Worm (Caenorhabditis elegans) whole organism, young adult: ENCODE results near the gene lron-5.

Source experiments
- B0035.1 ChIP-seq: sonication (generic microtip); optimal IDR thresholded peaks from 2 replicates; lab custom pipeline; 2016; ENCODE audit warnings: missing genetic modification characterization, mild to moderate bottlenecking, missing compliant biosample characterization, missing genotype, missing genetic modification reagents
- B0261.1 ChIP-seq: sonication (generic microtip); optimal IDR thresholded peaks from 2 replicates; lab custom pipeline; 2016; ENCODE audit warnings: mild to moderate bottlenecking, missing genetic modification characterization, moderate library complexity, missing compliant biosample characterization
- B0336.3 ChIP-seq: fragments of 200-800 bp; sonication (Bioruptor generic); IDR thresholded peaks from 2 replicates; pipeline ENCODE4 v1.3.6; 2022; ENCODE audit warnings: missing genetic modification characterization, missing compliant biosample characterization
- D2030.7 ChIP-seq: fragments of 200-800 bp; sonication (Bioruptor generic); IDR thresholded peaks from 2 replicates; pipeline ENCODE4 v1.3.6; 2022; ENCODE audit warnings: missing genetic modification reagents, missing genetic modification characterization, missing compliant biosample characterization
- F10E7.11 ChIP-seq: sonication (generic microtip); optimal IDR thresholded peaks from 2 replicates; lab custom pipeline; 2017; ENCODE audit warnings: mild to moderate bottlenecking, missing genetic modification characterization, moderate library complexity, missing compliant biosample characterization
- F23B12.7 ChIP-seq: sonication (generic microtip); optimal IDR thresholded peaks from 2 replicates; lab custom pipeline; 2017; ENCODE audit warnings: missing genetic modification characterization, mild to moderate bottlenecking, missing compliant biosample characterization, antibody characterized with exemption, moderate library complexity; ENCODE audit not compliant: insufficient read depth
- F33H1.4 ChIP-seq: fragments of 200-800 bp; sonication (Bioruptor generic); IDR thresholded peaks from 2 replicates; pipeline ENCODE4 v1.3.6; 2022; ENCODE audit warnings: missing genetic modification reagents, missing genetic modification characterization, missing compliant biosample characterization
- F37B4.10 ChIP-seq: fragments of 200-800 bp; sonication (Bioruptor generic); IDR thresholded peaks from 2 replicates; pipeline ENCODE4 v1.3.6; 2022; ENCODE audit warnings: missing genetic modification characterization, missing compliant biosample characterization
- F57A8.1 ChIP-seq: fragments of 200-800 bp; sonication (Bioruptor generic); optimal IDR thresholded peaks from 2 replicates; lab custom pipeline; 2018; ENCODE audit warnings: mild to moderate bottlenecking, missing genetic modification characterization, moderate library complexity, missing compliant biosample characterization
- F57C9.4 ChIP-seq: sonication (generic microtip); optimal IDR thresholded peaks from 2 replicates; lab custom pipeline; 2017; ENCODE audit warnings: mild to moderate bottlenecking, missing genetic modification characterization, missing compliant biosample characterization
- Y79H2A.3 ChIP-seq: fragments of 200-800 bp; sonication (Bioruptor generic); conservative IDR thresholded peaks from 2 replicates; pipeline ENCODE4 v1.3.6; 2022; ENCODE audit warnings: missing genetic modification reagents, missing genetic modification characterization, missing compliant biosample characterization
- ZK185.1 ChIP-seq: sonication (generic microtip); optimal IDR thresholded peaks from 2 replicates; lab custom pipeline; 2016; ENCODE audit warnings: mild to moderate bottlenecking, missing genetic modification characterization, missing compliant biosample characterization; ENCODE audit not compliant: poor library complexity, severe bottlenecking
- akir-1 ChIP-seq: fragments of 200-800 bp; sonication (Bioruptor generic); optimal IDR thresholded peaks from 2 replicates; lab custom pipeline; 2018; ENCODE audit warnings: mild to moderate bottlenecking, missing genetic modification characterization, moderate library complexity, missing compliant biosample characterization
- athp-1 ChIP-seq: sonication (generic microtip); optimal IDR thresholded peaks from 2 replicates; lab custom pipeline; 2017; ENCODE audit warnings: mild to moderate bottlenecking, missing genetic modification characterization, missing compliant biosample characterization
- attf-3 ChIP-seq: fragments of 200-800 bp; sonication (Bioruptor generic); conservative IDR thresholded peaks from 2 replicates; pipeline ENCODE4 v1.3.6; 2022; ENCODE audit warnings: missing genetic modification reagents, missing genetic modification characterization, missing compliant biosample characterization
- bed-1 ChIP-seq: fragments of 200-800 bp; sonication (Bioruptor generic); IDR thresholded peaks from 2 replicates; pipeline ENCODE4 v1.3.6; 2022; ENCODE audit warnings: missing genetic modification reagents, missing genetic modification characterization, missing compliant biosample characterization
- bed-2 ChIP-seq: fragments of 200-800 bp; sonication (Bioruptor generic); IDR thresholded peaks from 2 replicates; pipeline ENCODE4 v1.3.6; 2022; ENCODE audit warnings: missing genetic modification reagents, missing genetic modification characterization, missing compliant biosample characterization
- ccch-3 ChIP-seq: fragments of 200-800 bp; sonication (Bioruptor generic); optimal IDR thresholded peaks from 2 replicates; lab custom pipeline; 2018; ENCODE audit warnings: mild to moderate bottlenecking, missing genetic modification characterization, missing compliant biosample characterization
- cebp-1 ChIP-seq, 2 experiments: fragments of 200-800 bp in 1 of 2; sonication (Bioruptor generic) in 1 of 2; sonication (generic microtip) in 1 of 2; IDR thresholded peaks in 1 of 2; optimal IDR thresholded peaks in 1 of 2; 2 replicates each; pipeline versions ENCODE4 v1.3.6 to Lab custom; 2017 to 2022; ENCODE audit warnings: missing compliant biosample characterization in 2 of 2, missing genetic modification characterization in 2 of 2, mild to moderate bottlenecking in 1 of 2, missing genetic modification reagents in 1 of 2, moderate library complexity in 1 of 2
- ceh-40 ChIP-seq: fragments of 200-800 bp; sonication (Bioruptor generic); IDR thresholded peaks from 2 replicates; pipeline ENCODE4 v1.3.6; 2022; ENCODE audit warnings: missing genetic modification characterization, missing compliant biosample characterization
- ceh-58 ChIP-seq: fragments of 200-800 bp; sonication (Bioruptor generic); IDR thresholded peaks from 2 replicates; pipeline ENCODE4 v1.3.6; 2022; ENCODE audit warnings: missing genetic modification characterization, missing compliant biosample characterization
- dpff-1 ChIP-seq: sonication (generic microtip); optimal IDR thresholded peaks from 2 replicates; lab custom pipeline; 2017; ENCODE audit warnings: mild to moderate bottlenecking, missing genetic modification characterization, missing compliant biosample characterization
- egrh-3 ChIP-seq: fragments of 200-800 bp; sonication (Bioruptor generic); IDR thresholded peaks from 2 replicates; pipeline ENCODE4 v1.3.6; 2022; ENCODE audit warnings: missing genetic modification reagents, missing genetic modification characterization, missing compliant biosample characterization
- ekl-4 ChIP-seq: fragments of 200-800 bp; sonication (Bioruptor generic); IDR thresholded peaks from 2 replicates; pipeline ENCODE4 v1.3.6; 2022; ENCODE audit warnings: missing genetic modification reagents, missing genetic modification characterization, missing compliant biosample characterization
- ets-4 ChIP-seq: fragments of 200-800 bp; sonication (Bioruptor generic); optimal IDR thresholded peaks from 2 replicates; lab custom pipeline; 2018; ENCODE audit warnings: mild to moderate bottlenecking, missing genetic modification characterization, missing compliant biosample characterization
- gei-17 ChIP-seq: fragments of 200-800 bp; sonication (Bioruptor generic); optimal IDR thresholded peaks from 2 replicates; lab custom pipeline; 2018; ENCODE audit warnings: mild to moderate bottlenecking, missing genetic modification characterization, missing compliant biosample characterization
- hlh-12 ChIP-seq: sonication (generic microtip); optimal IDR thresholded peaks from 2 replicates; lab custom pipeline; 2016; ENCODE audit warnings: missing genetic modification characterization, missing compliant biosample characterization
- let-607 ChIP-seq, 2 experiments: fragments of 200-800 bp in 1 of 2; sonication (Bioruptor generic) in 1 of 2; sonication (generic microtip) in 1 of 2; optimal IDR thresholded peaks; 2 replicates each; lab custom pipeline; 2016 to 2018; ENCODE audit warnings: mild to moderate bottlenecking in 2 of 2, missing compliant biosample characterization in 2 of 2, missing genetic modification characterization in 2 of 2, moderate library complexity in 2 of 2, missing genotype in 1 of 2
- lin-26 ChIP-seq: fragments of 200-800 bp; sonication (Bioruptor generic); IDR thresholded peaks from 2 replicates; pipeline ENCODE4 v1.3.6; 2022; ENCODE audit warnings: missing genetic modification reagents, missing genetic modification characterization, missing compliant biosample characterization
- lir-1 ChIP-seq: fragments of 200-800 bp; sonication (Bioruptor generic); conservative IDR thresholded peaks from 2 replicates; pipeline ENCODE4 v1.3.6; 2022; ENCODE audit warnings: missing genetic modification reagents, missing genetic modification characterization, missing compliant biosample characterization
- madf-6 ChIP-seq: fragments of 200-800 bp; sonication (Bioruptor generic); IDR thresholded peaks from 2 replicates; pipeline ENCODE4 v1.3.6; 2022; ENCODE audit warnings: missing genetic modification reagents, missing genetic modification characterization, missing compliant biosample characterization
- madf-8 ChIP-seq: fragments of 200-800 bp; sonication (Bioruptor generic); conservative IDR thresholded peaks from 2 replicates; pipeline ENCODE4 v1.3.6; 2022; ENCODE audit warnings: missing genetic modification reagents, missing genetic modification characterization, missing compliant biosample characterization
- mel-28 ChIP-seq: sonication (generic microtip); optimal IDR thresholded peaks from 2 replicates; lab custom pipeline; 2016; ENCODE audit warnings: borderline replicate concordance, mild to moderate bottlenecking, missing genetic modification characterization, missing compliant biosample characterization
- nfya-2 ChIP-seq: fragments of 200-800 bp; sonication (Bioruptor generic); IDR thresholded peaks from 2 replicates; pipeline ENCODE4 v1.3.6; 2022; ENCODE audit warnings: missing genetic modification reagents, missing genetic modification characterization, missing compliant biosample characterization
- pbrm-1 ChIP-seq: fragments of 200-800 bp; sonication (Bioruptor generic); IDR thresholded peaks from 2 replicates; pipeline ENCODE4 v1.3.6; 2022; ENCODE audit warnings: missing genetic modification reagents, missing genetic modification characterization, missing compliant biosample characterization
- rcor-1 ChIP-seq: fragments of 200-800 bp; sonication (Bioruptor generic); IDR thresholded peaks from 2 replicates; pipeline ENCODE4 v1.3.6; 2022; ENCODE audit warnings: missing genetic modification reagents, missing genetic modification characterization, missing compliant biosample characterization
- repo-1 ChIP-seq: sonication (generic microtip); optimal IDR thresholded peaks from 2 replicates; lab custom pipeline; 2017; ENCODE audit warnings: mild to moderate bottlenecking, missing genetic modification characterization, missing compliant biosample characterization
- snpc-3.4 ChIP-seq: sonication (generic microtip); optimal IDR thresholded peaks from 2 replicates; lab custom pipeline; 2017; ENCODE audit warnings: missing genetic modification characterization, mild to moderate bottlenecking, missing compliant biosample characterization, antibody characterized with exemption, moderate library complexity, missing genotype, missing genetic modification reagents
- snpc-4 ChIP-seq, 5 experiments: fragments of 150-350 bp in 1 of 5; sonication (generic microtip) in 4 of 5; optimal IDR thresholded peaks; 2 replicates each; lab custom pipeline; 2014 to 2018; ENCODE audit warnings: missing genetic modification characterization in 5 of 5, missing biosample characterization in 3 of 5, antibody characterized with exemption in 2 of 5, mild to moderate bottlenecking in 2 of 5, missing compliant biosample characterization in 2 of 5, missing genotype in 2 of 5, moderate library complexity in 2 of 5, missing genetic modification reagents in 1 of 5
- unc-130 ChIP-seq: sonication (generic microtip); optimal IDR thresholded peaks from 2 replicates; lab custom pipeline; 2016; ENCODE audit warnings: missing genetic modification reagents, missing genetic modification characterization, missing compliant biosample characterization
- xnd-1 ChIP-seq: sonication (generic microtip); optimal IDR thresholded peaks from 2 replicates; lab custom pipeline; 2016; ENCODE audit warnings: missing genotype, missing genetic modification reagents, missing genetic modification characterization, missing compliant biosample characterization
- zim-3 ChIP-seq: sonication (generic microtip); optimal IDR thresholded peaks from 2 replicates; lab custom pipeline; 2017; ENCODE audit warnings: mild to moderate bottlenecking, missing genetic modification characterization, moderate library complexity, missing compliant biosample characterization
- ztf-25 ChIP-seq: fragments of 200-800 bp; sonication (Bioruptor generic); IDR thresholded peaks from 2 replicates; pipeline ENCODE4 v1.3.6; 2022; ENCODE audit warnings: missing genetic modification reagents, missing genetic modification characterization, missing compliant biosample characterization
- ztf-28 ChIP-seq: fragments of 200-800 bp; sonication (Bioruptor generic); IDR thresholded peaks from 2 replicates; pipeline ENCODE4 v1.3.6; 2022; ENCODE audit warnings: missing genetic modification reagents, missing genetic modification characterization, missing compliant biosample characterization
- ztf-3 ChIP-seq: fragments of 200-800 bp; sonication (Bioruptor generic); optimal IDR thresholded peaks from 2 replicates; lab custom pipeline; 2018; ENCODE audit warnings: mild to moderate bottlenecking, missing genetic modification characterization, missing compliant biosample characterization
- ztf-6 ChIP-seq: fragments of 200-800 bp; sonication (Bioruptor generic); IDR thresholded peaks from 2 replicates; pipeline ENCODE4 v1.3.6; 2022; ENCODE audit warnings: missing genetic modification reagents, missing genetic modification characterization, missing compliant biosample characterization

The lron-5 gene

DNA sequence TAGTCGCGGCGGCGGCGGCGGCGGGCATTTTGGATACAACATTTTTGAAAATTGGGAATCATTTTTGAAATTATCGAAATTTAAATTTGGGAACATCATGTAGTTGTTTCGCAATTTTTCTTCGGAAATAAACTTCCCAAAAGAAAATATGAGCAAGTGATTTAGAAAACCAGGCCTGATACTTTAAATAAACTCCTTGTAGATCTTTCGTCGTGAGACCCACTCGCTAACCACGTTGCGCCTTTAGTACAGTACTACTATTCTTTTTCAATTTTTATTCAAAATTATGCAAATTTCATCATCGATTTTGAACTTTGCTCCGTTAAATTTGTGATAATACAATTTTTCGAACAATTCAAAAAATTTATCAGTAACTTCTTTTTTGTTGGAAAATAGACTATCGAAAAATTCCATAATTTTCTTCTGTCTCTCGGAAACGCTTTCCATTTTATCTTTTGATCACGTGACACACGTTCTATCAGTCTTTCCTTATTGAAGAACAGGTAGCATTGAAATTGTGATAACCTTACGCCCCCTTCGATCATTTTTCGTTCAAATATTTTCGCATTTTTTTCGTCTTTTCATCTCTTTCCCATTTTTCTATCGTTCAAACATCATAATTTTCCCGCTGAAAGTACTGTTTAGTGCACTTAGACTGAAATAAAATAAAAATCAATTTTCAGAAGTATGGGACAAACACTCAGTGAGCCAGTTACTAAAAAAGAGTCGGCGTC, 27.1 kb downstream of the lron-5 start, which contains the start of gene ppm-2 (continued):
- no peak for TF ChIP-seq snpc-4 (GFP tag; optimal IDR thresholded peaks at IDR 0.05; lab: Kevin White, UChicago)
- no peak for TF ChIP-seq snpc-4 (tag; optimal IDR thresholded peaks at IDR 0.05; lab: Kevin White, UChicago)
- TF ChIP-seq bed-2 (GFP tag; lab: Robert Waterston, UW), result no peak
- no peak for TF ChIP-seq F57A8.1
- no peak for TF ChIP-seq F10E7.11 (tag; lab: Kevin White, UChicago)
- TF ChIP-seq dpff-1 (tag; lab: Kevin White, UChicago), result no peak
- peak in 1 of 2 experiments; percentile 25 for TF ChIP-seq let-607 (tag; optimal IDR thresholded peaks at IDR 0.05; lab: Kevin White, UChicago)
- TF ChIP-seq athp-1 (tag; lab: Kevin White, UChicago), result no peak
- no peak for TF ChIP-seq Y79H2A.3
- no peak for TF ChIP-seq B0336.3 (GFP tag; lab: Robert Waterston, UW)
- TF ChIP-seq pbrm-1 (GFP tag; lab: Robert Waterston, UW), result no peak
- TF ChIP-seq F23B12.7 (tag; lab: Kevin White, UChicago), result no peak
- no peak for TF ChIP-seq ztf-6
- TF ChIP-seq nfya-2 (GFP tag; lab: Robert Waterston, UW), result no peak
- no peak for TF ChIP-seq mel-28 (tag; lab: Kevin White, UChicago)
- peak; percentile 53 for TF ChIP-seq snpc-3.4 (tag; lab: Kevin White, UChicago)
- TF ChIP-seq madf-8 (GFP tag; lab: Robert Waterston, UW), result peak; percentile 100
- TF ChIP-seq F57C9.4 (tag; lab: Kevin White, UChicago), result no peak
- TF ChIP-seq lir-1 (GFP tag; lab: Robert Waterston, UW), result no peak
- peak; percentile 43; the same call in 1 of the 2 replicates for TF ChIP-seq rcor-1 (GFP tag; lab: Robert Waterston, UW)
- no peak for TF ChIP-seq ztf-25 (GFP tag; lab: Robert Waterston, UW)
- TF ChIP-seq gei-17 (GFP tag; lab: Kevin White, UChicago), result no peak
- no peak for TF ChIP-seq hlh-12 (tag; lab: Kevin White, UChicago)
- TF ChIP-seq F33H1.4 (GFP tag; lab: Robert Waterston, UW), result peak; percentile 97
- TF ChIP-seq B0035.1 (tag; lab: Kevin White, UChicago), result no peak
- TF ChIP-seq ceh-58 (GFP tag; lab: Robert Waterston, UW), result no peak
- TF ChIP-seq ceh-40 (GFP tag; lab: Robert Waterston, UW), result no peak
- TF ChIP-seq ztf-28 (GFP tag; lab: Robert Waterston, UW), result no peak
- TF ChIP-seq ZK185.1 (tag; lab: Kevin White, UChicago), result no peak
- TF ChIP-seq ekl-4 (GFP tag; lab: Robert Waterston, UW), result 0 out of 2 replicates have a peak, but pooled peaks have one; percentile 58
- no peak for TF ChIP-seq unc-130 (GFP tag; lab: Kevin White, UChicago)
- TF ChIP-seq egrh-3 (GFP tag; lab: Robert Waterston, UW), result no peak
- TF ChIP-seq repo-1, result no peak
- TF ChIP-seq F37B4.10 (GFP tag; lab: Robert Waterston, UW), result no peak
- TF ChIP-seq bed-1, result no peak
- peak; percentile 97 for TF ChIP-seq xnd-1 (tag; lab: Kevin White, UChicago)
- no peak for TF ChIP-seq ztf-3 (GFP tag; lab: Kevin White, UChicago)
- no peak for TF ChIP-seq attf-3 (GFP tag; lab: Robert Waterston, UW)
- no peak for TF ChIP-seq B0261.1 (tag; lab: Kevin White, UChicago)
- no peak for TF ChIP-seq zim-3
- TF ChIP-seq madf-6 (GFP tag; lab: Robert Waterston, UW), result peak; percentile 100
- TF ChIP-seq cebp-1 (GFP tag; IDR thresholded peaks at IDR 0.05; lab: Robert Waterston, UW), result no peak
- TF ChIP-seq cebp-1 (tag; optimal IDR thresholded peaks at IDR 0.05; lab: Kevin White, UChicago), result no peak
- TF ChIP-seq D2030.7 (GFP tag; lab: Robert Waterston, UW), result peak; percentile 76
- TF ChIP-seq ets-4 (GFP tag; lab: Kevin White, UChicago), result no peak
- no peak for TF ChIP-seq lin-26 (GFP tag; lab: Robert Waterston, UW)
- TF ChIP-seq akir-1 (GFP tag; lab: Kevin White, UChicago), result no peak
- TF ChIP-seq ccch-3 (GFP tag; lab: Kevin White, UChicago), result no peak
